Worm (Caenorhabditis elegans): ENCODE data around the gene F10A3.12.

The F10A3.12 gene

ce11 chrV:16115381-16115780 lies 48.4 kb upstream of the F10A3.12 start, which contains the start of gene str-25:
TSS of gene str-25 (plus strand) at chrV:16115681.
- TF ChIP-seq lin-40 (tag; optimal IDR thresholded peaks at IDR 0.05) = no peak
- TF ChIP-seq nhr-27 (tag; optimal IDR thresholded peaks at IDR 0.05) = no peak
- no peak for TF ChIP-seq snpc-3.4 (tag; optimal IDR thresholded peaks at IDR 0.05)
- no peak for TF ChIP-seq madf-10 (tag; optimal IDR thresholded peaks at IDR 0.05)
- no peak for TF ChIP-seq egrh-3 (GFP tag; IDR thresholded peaks at IDR 0.05)
- TF ChIP-seq C06A6.2 (GFP tag; conservative IDR thresholded peaks at IDR 0.05) = no peak
- TF ChIP-seq hrde-1 (tag; optimal IDR thresholded peaks at IDR 0.05; ENCODE audit: borderline replicate concordance) = no peak
- TF ChIP-seq mcd-1 (GFP tag; IDR thresholded peaks at IDR 0.05) = no peak

ce11 chrV:16118601-16119000 lies 45.2 kb upstream of the F10A3.12 start, which contains the start of gene str-103:
TSS of gene str-103 (minus strand) at chrV:16118701.
- TF ChIP-seq B0035.1 (tag; optimal IDR thresholded peaks at IDR 0.05) = no peak
- no peak for TF ChIP-seq pbrm-1 (GFP tag; IDR thresholded peaks at IDR 0.05)
- TF ChIP-seq unc-62 (GFP tag; optimal IDR thresholded peaks at IDR 0.05) = no peak
- no peak for TF ChIP-seq snpc-1.3 (tag; optimal IDR thresholded peaks at IDR 0.05; ENCODE audit: insufficient read depth)
- no peak for TF ChIP-seq Y67H2A.10 (GFP tag; conservative IDR thresholded peaks at IDR 0.05)
- no peak for TF ChIP-seq K11D2.4 (GFP tag; IDR thresholded peaks at IDR 0.05)
- no peak for TF ChIP-seq ztf-6 (GFP tag; IDR thresholded peaks at IDR 0.05)
- no peak for TF ChIP-seq ceh-79 (tag; optimal IDR thresholded peaks at IDR 0.05)
- TF ChIP-seq F22D6.2 (tag; optimal IDR thresholded peaks at IDR 0.05) = no peak
- no peak for TF ChIP-seq let-607 (tag; optimal IDR thresholded peaks at IDR 0.05)
- no peak for TF ChIP-seq unc-130 (GFP tag; optimal IDR thresholded peaks at IDR 0.05)
- TF ChIP-seq hlh-26 (GFP tag; conservative IDR thresholded peaks at IDR 0.05) = no peak
- TF ChIP-seq nhr-27 (tag; optimal IDR thresholded peaks at IDR 0.05) = no peak
- TF ChIP-seq C06A6.2 (GFP tag; conservative IDR thresholded peaks at IDR 0.05) = no peak
- no peak for TF ChIP-seq ztf-25 (GFP tag; IDR thresholded peaks at IDR 0.05)
- TF ChIP-seq madf-10 (tag; optimal IDR thresholded peaks at IDR 0.05) = no peak

ce11 chrV:16120499-16120898 lies 43.3 kb upstream of the F10A3.12 start:
- TF ChIP-seq cebp-1 (GFP tag; IDR thresholded peaks at IDR 0.05) = no peak
- TF ChIP-seq cebp-1 (tag; optimal IDR thresholded peaks at IDR 0.05) = peak; percentile 86
- no peak for TF ChIP-seq hlh-26 (GFP tag; conservative IDR thresholded peaks at IDR 0.05)
- no peak for TF ChIP-seq mel-28 (tag; optimal IDR thresholded peaks at IDR 0.05; ENCODE audit: borderline replicate concordance)

ce11 chrV:16120922-16121321 lies 42.9 kb upstream of the F10A3.12 start, which contains the start of gene skr-3:
TSS of gene skr-3 (plus strand) at chrV:16121084.
- peak; percentile 23 for TF ChIP-seq nhr-80 (tag; optimal IDR thresholded peaks at IDR 0.05)
- no peak for TF ChIP-seq ztf-22 (GFP tag; optimal IDR thresholded peaks at IDR 0.05)

ce11 chrV:16121451-16121850 lies 42.4 kb upstream of the F10A3.12 start:
- TF ChIP-seq hlh-12 (tag; optimal IDR thresholded peaks at IDR 0.05) (no peak), cebp-1 (GFP tag; IDR thresholded peaks at IDR 0.05) (no peak), cebp-1 (tag; optimal IDR thresholded peaks at IDR 0.05) (peak; percentile 5)

ce11 chrV:16124739-16125138 lies 39.1 kb upstream of the F10A3.12 start, which contains the start of gene nhr-111:
TSS of gene nhr-111 (minus strand) at chrV:16124839.
- TF ChIP-seq ztf-22 (GFP tag; optimal IDR thresholded peaks at IDR 0.05) (no peak), dpl-1 (GFP tag; optimal IDR thresholded peaks at IDR 0.05) (no peak), xnd-1 (tag; optimal IDR thresholded peaks at IDR 0.05) (no peak), rpc-1 (optimal IDR thresholded peaks at IDR 0.05) (no peak), rpc-1 (tag; optimal IDR thresholded peaks at IDR 0.05) (no peak), unc-62 (GFP tag; optimal IDR thresholded peaks at IDR 0.05) (no peak), sptf-2 (GFP tag; optimal IDR thresholded peaks at IDR 0.05) (no peak), madf-8 (GFP tag; conservative IDR thresholded peaks at IDR 0.05) (no peak), ztf-25 (GFP tag; IDR thresholded peaks at IDR 0.05) (no peak), lag-1 (GFP tag; IDR thresholded peaks at IDR 0.05) (no peak), mes-4 (tag; optimal IDR thresholded peaks at IDR 0.05) (no peak), F10E7.11 (tag; optimal IDR thresholded peaks at IDR 0.05) (no peak), madf-3 (GFP tag; IDR thresholded peaks at IDR 0.05) (no peak), lin-35 (GFP tag; optimal IDR thresholded peaks at IDR 0.05) (no peak), ZK185.1 (tag; optimal IDR thresholded peaks at IDR 0.05; ENCODE audit: poor library complexity, severe bottlenecking) (no peak), rcor-1 (GFP tag; IDR thresholded peaks at IDR 0.05) (no peak)

Measured in whole organism, young adult.